Worm (Caenorhabditis elegans): Measurements from ENCODE around the gene ser-6.
A peak's percentile ranks its signal among the peaks of the same experiment; 100 is the strongest.
"Not testable (repeated sequence)": the region's sequence is repeated elsewhere in the genome, so short reads cannot be mapped to it uniquely, and the experiment has no call there.

ser-6 gene

ce11 chrIV:2959798-2960197 lies at the start of gene ser-6:
TSS of gene ser-6 (plus strand) at chrIV:2960098.
- TF ChIP-seq lin-11 (tag; optimal IDR thresholded peaks at IDR 0.05) (no peak), nhr-12 (tag; optimal IDR thresholded peaks at IDR 0.05) (no peak), egl-27 (tag; optimal IDR thresholded peaks at IDR 0.05) (no peak), unc-62 (GFP tag; optimal IDR thresholded peaks at IDR 0.05) (no peak), nhr-6 (tag; optimal IDR thresholded peaks at IDR 0.05) (no peak), elt-3 (tag; optimal IDR thresholded peaks at IDR 0.05) (no peak), ceh-82 (tag; optimal IDR thresholded peaks at IDR 0.05) (no peak), lin-13 (GFP tag; optimal IDR thresholded peaks at IDR 0.05) (no peak)

- TF ChIP-seq nhr-129 (tag; optimal IDR thresholded peaks at IDR 0.05), result peak; percentile 10
- no peak for TF ChIP-seq mab-5 (tag; optimal IDR thresholded peaks at IDR 0.05)
Measured at ce11 chrIV:2914545-2914944, 45.4 kb upstream of the ser-6 start.

- TF ChIP-seq unc-55 (GFP tag; optimal IDR thresholded peaks at IDR 0.05) (peak; percentile 19), sma-3 (GFP tag; optimal IDR thresholded peaks at IDR 0.05) (no peak), gmeb-1 (tag; optimal IDR thresholded peaks at IDR 0.05) (peak; percentile 58)
Measured at ce11 chrIV:2916043-2916442, 43.9 kb upstream of the ser-6 start.

ce11 chrIV:2917729-2918128 lies 42.2 kb upstream of the ser-6 start, which contains the start of gene Y54G2A.50:
TSS of gene Y54G2A.50 (plus strand) at chrIV:2918029.
- TF ChIP-seq nhr-12, unc-39, ceh-82 (tag; optimal IDR thresholded peaks at IDR 0.05): not testable (repeated sequence)

ce11 chrIV:2922196-2922595 lies 37.7 kb upstream of the ser-6 start, which contains the start of gene fbxc-45:
TSS of gene fbxc-45 (minus strand) at chrIV:2922243.
- TF ChIP-seq nhr-237 (tag; optimal IDR thresholded peaks at IDR 0.05), result no peak
- TF ChIP-seq nhr-21 (tag; optimal IDR thresholded peaks at IDR 0.05), result no peak
- no peak for TF ChIP-seq ztf-1 (GFP tag; conservative IDR thresholded peaks at IDR 0.05)
- TF ChIP-seq blmp-1 (tag; optimal IDR thresholded peaks at IDR 0.05; ENCODE audit: insufficient read depth), result no peak
- TF ChIP-seq lin-39 (tag; optimal IDR thresholded peaks at IDR 0.05), result no peak
- no peak for TF ChIP-seq egl-27 (tag; optimal IDR thresholded peaks at IDR 0.05)
- TF ChIP-seq nhr-6 (tag; optimal IDR thresholded peaks at IDR 0.05), result no peak
- TF ChIP-seq elt-1 (tag; optimal IDR thresholded peaks at IDR 0.05), result no peak
- no peak for TF ChIP-seq nhr-23 (tag; optimal IDR thresholded peaks at IDR 0.05)
- no peak for TF ChIP-seq nhr-10 (tag; optimal IDR thresholded peaks at IDR 0.05)
- TF ChIP-seq dmd-4 (tag; optimal IDR thresholded peaks at IDR 0.05), result no peak
- TF ChIP-seq ama-1 (optimal IDR thresholded peaks at IDR 0.05), result no peak
- TF ChIP-seq nhr-77 (tag; optimal IDR thresholded peaks at IDR 0.05), result no peak
- TF ChIP-seq peb-1 (tag; optimal IDR thresholded peaks at IDR 0.05), result no peak
- TF ChIP-seq elt-3 (tag; optimal IDR thresholded peaks at IDR 0.05), result no peak

- TF ChIP-seq nhr-11 (tag; optimal IDR thresholded peaks at IDR 0.05), result no peak
- TF ChIP-seq lin-13 (GFP tag; optimal IDR thresholded peaks at IDR 0.05), result no peak
- no peak for TF ChIP-seq gmeb-1 (tag; optimal IDR thresholded peaks at IDR 0.05)
- no peak for TF ChIP-seq peb-1 (tag; optimal IDR thresholded peaks at IDR 0.05)
- no peak for TF ChIP-seq lin-11 (tag; optimal IDR thresholded peaks at IDR 0.05)
- TF ChIP-seq ceh-16 (tag; optimal IDR thresholded peaks at IDR 0.05), result no peak
- TF ChIP-seq sma-9 (GFP tag; optimal IDR thresholded peaks at IDR 0.05), result no peak
- TF ChIP-seq sma-9 (tag; optimal IDR thresholded peaks at IDR 0.05), result no peak
- no peak for TF ChIP-seq mab-5 (tag; optimal IDR thresholded peaks at IDR 0.05)
- TF ChIP-seq fos-1 (tag; optimal IDR thresholded peaks at IDR 0.05), result no peak
- no peak for TF ChIP-seq nhr-23 (tag; optimal IDR thresholded peaks at IDR 0.05)
- no peak for TF ChIP-seq unc-39 (tag; optimal IDR thresholded peaks at IDR 0.05)
- no peak for TF ChIP-seq blmp-1 (tag; optimal IDR thresholded peaks at IDR 0.05; ENCODE audit: insufficient read depth)
- no peak for TF ChIP-seq mdl-1 (tag; optimal IDR thresholded peaks at IDR 0.05)
- no peak for TF ChIP-seq ztf-1 (GFP tag; conservative IDR thresholded peaks at IDR 0.05)
Measured at ce11 chrIV:2925591-2925990, 34.3 kb upstream of the ser-6 start, which contains the start of gene ubc-13. TSS of gene ubc-13 (minus strand) at chrIV:2925691.
